Fruit fly (Drosophila melanogaster) Kc167 (cell line): ENCODE results near the gene CG4194.

Experiments
- insv ChIP-seq: fragments of >200 bp; optimal IDR thresholded peaks from 3 replicates; lab custom pipeline; 2018; ENCODE audit warnings: missing external identifiers
- psq ChIP-seq: fragments of >200 bp; optimal IDR thresholded peaks from 2 replicates; lab custom pipeline; 2017; ENCODE audit warnings: missing external identifiers
- ttk ChIP-seq: sonication (Bioruptor generic); optimal IDR thresholded peaks from 2 replicates; lab custom pipeline; 2017; ENCODE audit warnings: missing external identifiers

dm6 chrX:2050070-2050899 is 18.1 kb upstream of the CG4194 start, which contains the start of gene moody:
- no peak for TF ChIP-seq psq (lab: Kevin White, UChicago)
- TF ChIP-seq ttk (lab: Kevin White, UChicago): no peak
- TF ChIP-seq insv (lab: Kevin White, UChicago): no peak
